Worm (Caenorhabditis elegans): ENCODE results near the gene K07C11.10.

The K07C11.10 gene

ce11 chrV:8243201-8243600, 16.5 kb upstream of the K07C11.10 start:
- TF ChIP-seq F57C9.4 (tag; optimal IDR thresholded peaks at IDR 0.05) (no peak), aptf-3 (GFP tag; IDR thresholded peaks at IDR 0.05) (no peak), rcor-1 (GFP tag; IDR thresholded peaks at IDR 0.05) (no peak), nhr-80 (tag; optimal IDR thresholded peaks at IDR 0.05) (peak; percentile 42)

ce11 chrV:8242798-8243197, 16.1 kb upstream of the K07C11.10 start, which contains the start of gene C16D9.4:
Gene C16D9.4, minus strand, starts transcription at chrV:8242898.
- TF ChIP-seq lin-40 (tag; optimal IDR thresholded peaks at IDR 0.05) (no peak), Y53G8AR.9 (GFP tag; conservative IDR thresholded peaks at IDR 0.05) (no peak), nhr-120 (GFP tag; IDR thresholded peaks at IDR 0.05) (no peak), lag-1 (GFP tag; IDR thresholded peaks at IDR 0.05) (no peak), hlh-26 (GFP tag; conservative IDR thresholded peaks at IDR 0.05) (no peak), xnd-1 (tag; optimal IDR thresholded peaks at IDR 0.05) (no peak), him-1 (tag; optimal IDR thresholded peaks at IDR 0.05) (no peak), sdz-38 (tag; optimal IDR thresholded peaks at IDR 0.05) (no peak), somi-1 (GFP tag; optimal IDR thresholded peaks at IDR 0.05) (no peak), T26A5.8 (tag; optimal IDR thresholded peaks at IDR 0.05) (no peak), ztf-28 (GFP tag; IDR thresholded peaks at IDR 0.05) (no peak), dox-1 (GFP tag; IDR thresholded peaks at IDR 0.05) (no peak), ztf-6 (GFP tag; IDR thresholded peaks at IDR 0.05) (no peak), hrde-1 (tag; optimal IDR thresholded peaks at IDR 0.05; ENCODE audit: borderline replicate concordance) (no peak), B0019.2 (GFP tag; conservative IDR thresholded peaks at IDR 0.05) (no peak)

- TF ChIP-seq madf-6 (GFP tag; IDR thresholded peaks at IDR 0.05) (no peak), lag-1 (GFP tag; IDR thresholded peaks at IDR 0.05) (no peak), dpl-1 (GFP tag; optimal IDR thresholded peaks at IDR 0.05) (no peak), B0336.3 (GFP tag; IDR thresholded peaks at IDR 0.05) (no peak), ztf-22 (GFP tag; optimal IDR thresholded peaks at IDR 0.05) (no peak), unc-130 (GFP tag; optimal IDR thresholded peaks at IDR 0.05) (no peak), ztf-26 (tag; optimal IDR thresholded peaks at IDR 0.05) (no peak), snpc-4 (GFP tag; optimal IDR thresholded peaks at IDR 0.05) (no peak), snpc-4 (tag; optimal IDR thresholded peaks at IDR 0.05) (no peak), snpc-1.3 (tag; optimal IDR thresholded peaks at IDR 0.05; ENCODE audit: insufficient read depth) (no peak), F22D6.2 (tag; optimal IDR thresholded peaks at IDR 0.05) (no peak), bed-1 (GFP tag; IDR thresholded peaks at IDR 0.05) (no peak), aptf-2 (GFP tag; conservative IDR thresholded peaks at IDR 0.05) (no peak)
Observed at ce11 chrV:8239928-8240327, 13.2 kb upstream of the K07C11.10 start, which contains the start of gene C16D9.3. Gene C16D9.3, minus strand, starts transcription at chrV:8240028.

- TF ChIP-seq F57C9.4 (tag; optimal IDR thresholded peaks at IDR 0.05) (no peak), Y79H2A.3 (GFP tag; conservative IDR thresholded peaks at IDR 0.05) (no peak), zim-3 (tag; optimal IDR thresholded peaks at IDR 0.05) (no peak)
Observed at ce11 chrV:8238290-8238689, 11.6 kb upstream of the K07C11.10 start, which contains the start of gene rol-3. Gene rol-3, minus strand, starts transcription at chrV:8238409.

ce11 chrV:8235331-8235730, 8.6 kb upstream of the K07C11.10 start:
- TF ChIP-seq pbrm-1 (GFP tag; IDR thresholded peaks at IDR 0.05), result peak; percentile 78; the same call in 1 of the 2 replicates
- TF ChIP-seq snpc-4 (GFP tag; optimal IDR thresholded peaks at IDR 0.05), result peak; percentile 61
- peak in 3 of 4 experiments; percentile 73 to 91 (median 76) for TF ChIP-seq snpc-4 (tag; optimal IDR thresholded peaks at IDR 0.05)
- TF ChIP-seq him-1 (tag; optimal IDR thresholded peaks at IDR 0.05), result peak; percentile 76
- TF ChIP-seq ccch-3 (GFP tag; optimal IDR thresholded peaks at IDR 0.05), result no peak
- TF ChIP-seq ztf-26 (tag; optimal IDR thresholded peaks at IDR 0.05), result no peak
- peak; percentile 67 for TF ChIP-seq rpc-1 (optimal IDR thresholded peaks at IDR 0.05)
- peak; percentile 74 for TF ChIP-seq rpc-1 (tag; optimal IDR thresholded peaks at IDR 0.05)
- no peak for TF ChIP-seq xnd-1 (tag; optimal IDR thresholded peaks at IDR 0.05)
- TF ChIP-seq rcor-1 (GFP tag; IDR thresholded peaks at IDR 0.05), result peak; percentile 38; the same call in 1 of the 2 replicates
- peak in 1 of 2 experiments; percentile 38 for TF ChIP-seq let-607 (tag; optimal IDR thresholded peaks at IDR 0.05)
- TF ChIP-seq ceh-100 (GFP tag; IDR thresholded peaks at IDR 0.05), result 0 out of 2 replicates have a peak, but pooled peaks have one; percentile 42
- TF ChIP-seq snpc-3.4 (tag; optimal IDR thresholded peaks at IDR 0.05), result peak; percentile 34
- TF ChIP-seq die-1 (tag; optimal IDR thresholded peaks at IDR 0.05), result peak; percentile 63
- TF ChIP-seq lin-26 (GFP tag; IDR thresholded peaks at IDR 0.05), result no peak
- peak; percentile 60 for TF ChIP-seq F23B12.7 (tag; optimal IDR thresholded peaks at IDR 0.05; ENCODE audit: insufficient read depth)

All from whole organism, young adult.